Worm (Caenorhabditis elegans) whole organism, L1 larva: ENCODE results near the gene C46F9.5.

ENCODE experiments used
- C04F5.9 ChIP-seq: sonication (generic microtip); optimal IDR thresholded peaks from 2 replicates; lab custom pipeline; 2016; ENCODE audit warnings: missing genetic modification characterization, missing compliant biosample characterization
- C16A3.4 ChIP-seq: fragments of 150-350 bp; optimal IDR thresholded peaks from 2 replicates; lab custom pipeline; 2014; ENCODE audit warnings: missing biosample characterization, missing genetic modification characterization
- F16B12.6 ChIP-seq: fragments of 150-350 bp; optimal IDR thresholded peaks from 2 replicates; lab custom pipeline; 2014; ENCODE audit warnings: missing biosample characterization, missing genetic modification characterization
- alr-1 ChIP-seq: fragments of 200-800 bp; sonication (Bioruptor generic); optimal IDR thresholded peaks from 2 replicates; lab custom pipeline; 2018; ENCODE audit warnings: borderline replicate concordance, mild to moderate bottlenecking, missing genetic modification characterization, missing compliant biosample characterization
- aly-2 ChIP-seq: fragments of 150-350 bp; optimal IDR thresholded peaks from 2 replicates; lab custom pipeline; 2014; ENCODE audit warnings: missing biosample characterization, missing genetic modification characterization
- blmp-1 ChIP-seq: fragments of 150-350 bp; optimal IDR thresholded peaks from 2 replicates; lab custom pipeline; 2014; ENCODE audit warnings: missing biosample characterization, missing genetic modification characterization
- ceh-8 ChIP-seq: fragments of 200-800 bp; sonication (Bioruptor generic); optimal IDR thresholded peaks from 2 replicates; lab custom pipeline; 2018; ENCODE audit warnings: mild to moderate bottlenecking, missing genetic modification characterization, moderate library complexity, missing compliant biosample characterization
- ceh-82 ChIP-seq, 3 experiments: fragments of 150-350 bp in 1 of 3; sonication (generic microtip) in 2 of 3; optimal IDR thresholded peaks; 2 replicates each; lab custom pipeline; 2014 to 2017; ENCODE audit warnings: missing biosample characterization in 3 of 3, missing genetic modification characterization in 3 of 3
- ces-1 ChIP-seq: fragments of 150-350 bp; optimal IDR thresholded peaks from 2 replicates; lab custom pipeline; 2014; ENCODE audit warnings: missing biosample characterization, missing genetic modification reagents, missing genetic modification characterization
- efl-1 ChIP-seq, 4 experiments: fragments of 150-350 bp; optimal IDR thresholded peaks in 3 of 4; peaks in 1 of 4; 1 replicate in 1 of 4; 2 replicates in 3 of 4; lab custom pipeline; 2014; ENCODE audit warnings: missing biosample characterization in 2 of 4, missing genetic modification characterization in 2 of 4, missing genetic modification reagents in 2 of 4
- egl-13 ChIP-seq: sonication (generic microtip); optimal IDR thresholded peaks from 2 replicates; lab custom pipeline; 2016; ENCODE audit warnings: missing genotype, missing genetic modification reagents, missing genetic modification characterization, missing compliant biosample characterization
- egl-27 ChIP-seq, 2 experiments: fragments of 150-350 bp in 1 of 2; sonication (generic microtip); optimal IDR thresholded peaks; 3 replicates each; lab custom pipeline; 2017 to 2018; ENCODE audit warnings: missing biosample characterization in 2 of 2, missing genetic modification characterization in 2 of 2, missing genetic modification reagents in 2 of 2
- elt-2 ChIP-seq: sonication (generic microtip); optimal IDR thresholded peaks from 2 replicates; lab custom pipeline; 2016; ENCODE audit warnings: missing genetic modification characterization, mild to moderate bottlenecking, inconsistent platforms, missing compliant biosample characterization, missing genetic modification reagents
- elt-3 ChIP-seq, 6 experiments: fragments of 150-350 bp in 1 of 6; sonication (generic microtip); optimal IDR thresholded peaks; 2 replicates each; lab custom pipeline; 2017 to 2018; ENCODE audit warnings: missing biosample characterization in 6 of 6, missing genetic modification characterization in 6 of 6, inconsistent platforms in 1 of 6
- hlh-17 ChIP-seq: fragments of 200-800 bp; sonication (Bioruptor generic); optimal IDR thresholded peaks from 2 replicates; lab custom pipeline; 2018; ENCODE audit warnings: missing genetic modification characterization, mild to moderate bottlenecking, missing compliant biosample characterization, moderate library complexity, borderline replicate concordance
- hpl-2 ChIP-seq: fragments of 150-350 bp; optimal IDR thresholded peaks from 2 replicates; lab custom pipeline; 2014; ENCODE audit warnings: missing biosample characterization, missing genetic modification reagents, missing genetic modification characterization
- jun-1 ChIP-seq: fragments of 150-350 bp; optimal IDR thresholded peaks from 2 replicates; lab custom pipeline; 2014; ENCODE audit warnings: missing biosample characterization, missing genetic modification reagents, missing genetic modification characterization
- lin-14 ChIP-seq: fragments of 200-800 bp; sonication (Bioruptor generic); optimal IDR thresholded peaks from 2 replicates; lab custom pipeline; 2018; ENCODE audit warnings: mild to moderate bottlenecking, missing genetic modification characterization, moderate library complexity, missing compliant biosample characterization
- lin-39 ChIP-seq: fragments of 150-350 bp; optimal IDR thresholded peaks from 2 replicates; lab custom pipeline; 2014; ENCODE audit warnings: missing biosample characterization, missing genetic modification reagents, missing genetic modification characterization
- lir-3 ChIP-seq: sonication (generic microtip); optimal IDR thresholded peaks from 2 replicates; lab custom pipeline; 2016; ENCODE audit warnings: mild to moderate bottlenecking, missing genetic modification characterization, moderate library complexity, missing compliant biosample characterization; ENCODE audit not compliant: poor library complexity
- mef-2 ChIP-seq: fragments of 150-350 bp; optimal IDR thresholded peaks from 2 replicates; lab custom pipeline; 2014; ENCODE audit warnings: missing biosample characterization, missing genetic modification characterization
- nhr-20 ChIP-seq: sonication (generic microtip); optimal IDR thresholded peaks from 2 replicates; lab custom pipeline; 2016; ENCODE audit warnings: mild to moderate bottlenecking, missing genetic modification characterization, missing compliant biosample characterization
- nhr-28 ChIP-seq: fragments of 150-350 bp; optimal IDR thresholded peaks from 2 replicates; lab custom pipeline; 2014; ENCODE audit warnings: missing biosample characterization, missing genetic modification characterization
- nhr-47 ChIP-seq: sonication (generic microtip); optimal IDR thresholded peaks from 2 replicates; lab custom pipeline; 2016; ENCODE audit warnings: mild to moderate bottlenecking, missing genetic modification characterization, moderate library complexity, missing compliant biosample characterization
- nhr-76 ChIP-seq: sonication (generic microtip); optimal IDR thresholded peaks from 2 replicates; lab custom pipeline; 2017; ENCODE audit warnings: missing biosample characterization, missing genetic modification characterization
- nhr-77 ChIP-seq: fragments of 150-350 bp; optimal IDR thresholded peaks from 2 replicates; lab custom pipeline; 2014; ENCODE audit warnings: missing biosample characterization, missing genetic modification characterization
- nhr-84 ChIP-seq: sonication (generic microtip); optimal IDR thresholded peaks from 2 replicates; lab custom pipeline; 2017; ENCODE audit warnings: missing biosample characterization, missing genetic modification characterization
- pax-3 ChIP-seq: fragments of 200-800 bp; sonication (Bioruptor generic); optimal IDR thresholded peaks from 2 replicates; lab custom pipeline; 2018; ENCODE audit warnings: mild to moderate bottlenecking, missing genetic modification characterization, moderate library complexity, missing compliant biosample characterization
- sox-4 ChIP-seq: sonication (generic microtip); optimal IDR thresholded peaks from 2 replicates; lab custom pipeline; 2016; ENCODE audit warnings: missing genetic modification characterization, missing compliant biosample characterization
- sptf-1 ChIP-seq: fragments of 150-350 bp; optimal IDR thresholded peaks from 2 replicates; lab custom pipeline; 2014; ENCODE audit warnings: missing biosample characterization, missing genetic modification characterization
- tlp-1 ChIP-seq: fragments of 150-350 bp; optimal IDR thresholded peaks from 2 replicates; lab custom pipeline; 2014; ENCODE audit warnings: missing biosample characterization, missing genetic modification characterization
- unc-30 ChIP-seq: sonication (generic microtip); optimal IDR thresholded peaks from 2 replicates; lab custom pipeline; 2017; ENCODE audit warnings: missing biosample characterization, missing genetic modification characterization
- unc-62 ChIP-seq: fragments of 150-350 bp; optimal IDR thresholded peaks from 2 replicates; lab custom pipeline; 2014; ENCODE audit warnings: missing biosample characterization, missing genetic modification reagents, missing genetic modification characterization
- unc-86 ChIP-seq: sonication (generic microtip); optimal IDR thresholded peaks from 2 replicates; lab custom pipeline; 2016; ENCODE audit warnings: missing genetic modification characterization, missing compliant biosample characterization
- unc-98 ChIP-seq: fragments of 200-800 bp; sonication (Bioruptor generic); IDR thresholded peaks from 2 replicates; pipeline ENCODE4 v1.3.6; 2022; ENCODE audit warnings: missing genetic modification characterization, missing compliant biosample characterization
- xbp-1 ChIP-seq: sonication (generic microtip); optimal IDR thresholded peaks from 2 replicates; lab custom pipeline; 2016; ENCODE audit warnings: missing genetic modification characterization, missing compliant biosample characterization
- zag-1 ChIP-seq: fragments of 150-350 bp; optimal IDR thresholded peaks from 2 replicates; lab custom pipeline; 2014; ENCODE audit warnings: missing biosample characterization, missing genetic modification characterization
- ztf-11 ChIP-seq, 2 experiments: sonication (generic microtip); optimal IDR thresholded peaks; 2 replicates each; lab custom pipeline; 2016 to 2017; ENCODE audit warnings: missing genetic modification characterization in 2 of 2, missing biosample characterization in 1 of 2, missing compliant biosample characterization in 1 of 2
- ztf-4 ChIP-seq: fragments of 150-350 bp; optimal IDR thresholded peaks from 2 replicates; lab custom pipeline; 2014; ENCODE audit warnings: missing biosample characterization, missing genetic modification characterization

C46F9.5 gene

DNA sequence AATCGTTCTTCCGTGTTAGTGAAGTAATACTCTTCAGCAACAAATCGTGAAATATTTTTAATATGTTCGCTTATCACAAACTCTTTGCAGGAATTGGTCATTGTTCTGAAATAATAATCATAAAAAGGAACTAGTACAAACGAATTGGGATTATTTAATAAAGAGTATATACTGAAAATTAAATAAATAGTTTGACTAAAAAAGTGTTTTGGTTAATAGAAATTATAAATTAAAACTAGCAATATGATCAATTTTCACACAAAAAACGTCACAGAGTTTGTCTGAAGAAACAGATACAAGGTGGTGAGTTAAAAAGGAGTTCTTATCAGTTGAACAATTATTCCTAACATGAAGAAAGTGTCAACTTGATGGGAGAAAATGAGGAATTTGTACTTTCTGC lies 12.7 kb upstream of the C46F9.5 start, which contains the start of gene math-5 (continued):
- TF ChIP-seq ceh-8 (GFP tag; lab: Kevin White, UChicago): no peak

DNA sequence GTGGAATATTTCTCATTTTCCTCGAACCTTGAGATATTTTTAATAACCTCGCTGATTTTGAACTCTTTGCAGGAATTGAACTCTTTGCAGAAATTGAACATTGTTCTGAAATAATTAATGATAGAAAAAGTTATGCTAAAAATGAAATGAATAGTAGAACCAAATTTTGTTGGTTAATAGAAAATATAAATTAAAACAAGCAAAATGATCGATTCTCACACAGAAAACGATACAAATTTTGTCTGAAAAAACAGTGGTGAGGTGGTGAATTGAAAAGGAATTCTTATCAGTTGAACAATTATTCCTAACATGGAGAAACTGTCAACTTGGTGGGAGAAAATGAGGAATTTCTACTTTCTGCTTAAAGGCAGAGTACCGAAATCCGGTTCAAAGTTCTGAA lies 10.7 kb upstream of the C46F9.5 start, which contains the start of gene math-6:
math-6 (minus strand) TSS at position 101 of the 400 bp plus-strand sequence.
- TF ChIP-seq C04F5.9 (no peak), egl-13 (tag; lab: Kevin White, UChicago) (no peak), nhr-84 (tag; lab: Kevin White, UChicago) (no peak), hlh-17 (no peak), hpl-2 (no peak), jun-1 (tag; lab: Kevin White, UChicago) (no peak), lir-3 (tag; lab: Kevin White, UChicago) (no peak), unc-30 (no peak), C16A3.4 (tag; lab: Kevin White, UChicago) (no peak), alr-1 (tag; lab: Kevin White, UChicago) (no peak), unc-98 (GFP tag; lab: Robert Waterston, UW) (no peak), xbp-1 (tag; lab: Kevin White, UChicago) (no peak), egl-27 (tag; optimal IDR thresholded peaks at IDR 0.05; lab: Kevin White, UChicago) (no peak), unc-62 (GFP tag; lab: Kevin White, UChicago) (no peak), lin-39 (tag; lab: Kevin White, UChicago) (no peak), nhr-20 (tag; lab: Kevin White, UChicago) (no peak), elt-2 (tag; lab: Kevin White, UChicago) (no peak), unc-86 (tag; lab: Kevin White, UChicago) (no peak), lin-14 (GFP tag; lab: Kevin White, UChicago) (no peak)

DNA sequence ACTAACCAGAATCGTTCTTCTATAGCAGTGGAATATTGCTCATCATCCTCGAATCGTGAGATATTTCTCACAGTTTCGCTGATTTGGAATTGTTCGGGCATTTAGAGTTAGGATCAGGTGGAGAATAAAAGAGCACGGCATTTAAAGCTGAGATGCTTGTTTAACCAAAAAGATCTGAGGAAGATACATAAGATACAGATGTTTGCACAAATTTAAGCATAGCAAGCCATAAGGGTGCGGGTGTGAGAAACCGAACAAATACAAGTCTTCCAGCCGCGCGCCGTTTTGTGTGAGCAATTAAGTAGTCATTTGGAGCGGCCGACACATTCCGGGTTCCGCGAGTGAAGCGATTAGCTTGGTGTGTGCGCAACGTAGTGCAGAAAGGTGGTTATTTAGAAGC lies 9.0 kb upstream of the C46F9.5 start, which contains the start of gene math-7:
math-7 (minus strand) TSS at position 101 of the 400 bp plus-strand sequence.
- TF ChIP-seq ztf-4 (tag; lab: Kevin White, UChicago) (no peak), aly-2 (tag; lab: Kevin White, UChicago) (no peak), mef-2 (tag; lab: Kevin White, UChicago) (no peak), sox-4 (no peak), ztf-11 (tag; optimal IDR thresholded peaks at IDR 0.05; lab: Kevin White, UChicago) (no peak), nhr-28 (tag; lab: Kevin White, UChicago) (no peak), ces-1 (GFP tag; lab: Kevin White, UChicago) (no peak), sptf-1 (tag; lab: Kevin White, UChicago) (no peak), elt-2 (tag; lab: Kevin White, UChicago) (no peak), nhr-47 (no peak)

DNA sequence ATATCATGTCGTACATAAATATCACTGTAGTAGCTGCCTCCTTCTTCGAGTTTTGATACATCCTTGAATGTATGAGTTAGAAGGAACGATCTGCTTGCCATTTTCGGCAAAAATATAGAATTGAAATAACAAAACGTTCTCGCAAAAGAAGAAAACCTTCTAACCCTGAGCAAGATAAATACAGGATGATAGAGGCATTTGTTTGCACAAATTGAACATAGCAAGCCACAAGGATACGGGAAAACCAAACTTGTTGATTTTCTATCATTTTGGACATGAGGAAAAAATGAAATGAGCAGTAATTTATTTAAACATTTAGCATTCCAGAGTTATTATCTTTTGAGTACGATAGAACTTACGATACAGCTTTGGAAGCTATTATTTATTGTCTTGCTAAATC lies 6.3 kb upstream of the C46F9.5 start, which contains the start of gene math-8:
math-8 (minus strand) TSS at position 101 of the 400 bp plus-strand sequence.
- TF ChIP-seq nhr-76 (tag; lab: Kevin White, UChicago) (no peak), F16B12.6 (no peak), egl-13 (tag; lab: Kevin White, UChicago) (no peak), nhr-77 (tag; lab: Kevin White, UChicago) (no peak), ceh-82 (tag; optimal IDR thresholded peaks at IDR 0.05; lab: Kevin White, UChicago) (no peak), blmp-1 (tag; lab: Kevin White, UChicago) (no peak), pax-3 (tag; lab: Kevin White, UChicago) (no peak), elt-3 (tag; optimal IDR thresholded peaks at IDR 0.05; lab: Kevin White, UChicago) (no peak), efl-1 (optimal IDR thresholded peaks at IDR 0.05; lab: Kevin White, UChicago) (no peak), efl-1 (GFP tag; optimal IDR thresholded peaks at IDR 0.05 in 1 of 2; lab: Kevin White, UChicago) (no peak), zag-1 (tag; lab: Kevin White, UChicago) (no peak), egl-27 (tag; optimal IDR thresholded peaks at IDR 0.05; lab: Kevin White, UChicago) (no peak), nhr-28 (tag; lab: Kevin White, UChicago) (no peak), tlp-1 (no peak)
